Worm (Caenorhabditis elegans): Measurements from ENCODE around the gene srh-219.

ce11 chrV:15466017-15466416 is 29.3 kb upstream of the srh-219 start:
- TF ChIP-seq ztf-11 (tag; optimal IDR thresholded peaks at IDR 0.05) (no peak), unc-39 (tag; optimal IDR thresholded peaks at IDR 0.05) (no peak), unc-62 (GFP tag; optimal IDR thresholded peaks at IDR 0.05) (no peak), blmp-1 (tag; optimal IDR thresholded peaks at IDR 0.05) (no peak), mls-2 (tag; optimal IDR thresholded peaks at IDR 0.05) (no peak), ceh-83 (GFP tag; optimal IDR thresholded peaks at IDR 0.05) (no peak), lin-13 (tag; optimal IDR thresholded peaks at IDR 0.05) (no peak), M03D4.4 (tag; optimal IDR thresholded peaks at IDR 0.05) (no peak), elt-3 (tag; optimal IDR thresholded peaks at IDR 0.05) (no peak)

Data from whole organism, mixed stage, embryonic.